Worm (Caenorhabditis elegans) whole organism, L4 larva: Measurements from ENCODE around the gene C35B1.3.

Experiments
- F10B5.3 ChIP-seq: sonication (generic microtip); optimal IDR thresholded peaks from 2 replicates; lab custom pipeline; 2016; ENCODE audit warnings: mild to moderate bottlenecking, missing genetic modification characterization, missing compliant biosample characterization
- F37D6.2 ChIP-seq: sonication (generic microtip); optimal IDR thresholded peaks from 2 replicates; lab custom pipeline; 2016; ENCODE audit warnings: mild to moderate bottlenecking, missing genetic modification characterization, missing compliant biosample characterization
- Y48G9A.11 ChIP-seq: fragments of 200-800 bp; sonication (Bioruptor generic); IDR thresholded peaks from 2 replicates; pipeline ENCODE4 v1.3.6; 2022; ENCODE audit warnings: missing genetic modification reagents, missing genetic modification characterization, missing compliant biosample characterization
- aha-1 ChIP-seq: fragments of 150-350 bp; peaks from one replicate; lab custom pipeline; 2014; ENCODE audit warnings: missing biosample characterization, missing genetic modification characterization
- ama-1 ChIP-seq: fragments of 150-350 bp; optimal IDR thresholded peaks from 2 replicates; lab custom pipeline; 2014; ENCODE audit warnings: inconsistent platforms, mixed read lengths
- ceh-20 ChIP-seq: fragments of 200-800 bp; sonication (Bioruptor generic); IDR thresholded peaks from 2 replicates; pipeline ENCODE4 v1.3.6; 2022; ENCODE audit warnings: missing genetic modification reagents, missing genetic modification characterization, missing compliant biosample characterization
- cey-2 ChIP-seq: sonication (generic microtip); optimal IDR thresholded peaks from 3 replicates; lab custom pipeline; 2017; ENCODE audit warnings: missing genetic modification characterization, mild to moderate bottlenecking, missing compliant biosample characterization, antibody characterized with exemption, borderline replicate concordance; ENCODE audit not compliant: insufficient read depth
- daf-12 ChIP-seq: fragments of 150-350 bp; optimal IDR thresholded peaks from 2 replicates; lab custom pipeline; 2014; ENCODE audit warnings: missing biosample characterization, missing genetic modification reagents, missing genetic modification characterization
- daf-16 ChIP-seq, 3 experiments: sonication (generic microtip); optimal IDR thresholded peaks; 2 replicates each; lab custom pipeline; 2016 to 2017; ENCODE audit warnings: missing genetic modification characterization in 3 of 3, missing genetic modification reagents in 3 of 3, mild to moderate bottlenecking in 2 of 3, missing compliant biosample characterization in 2 of 3, missing biosample characterization in 1 of 3, moderate library complexity in 1 of 3
- dmd-6 ChIP-seq: fragments of 200-800 bp; sonication (Bioruptor generic); IDR thresholded peaks from 2 replicates; pipeline ENCODE4 v1.3.6; 2022; ENCODE audit warnings: missing genetic modification reagents, missing genetic modification characterization, missing compliant biosample characterization
- dpl-1 ChIP-seq: fragments of 150-350 bp; optimal IDR thresholded peaks from 2 replicates; lab custom pipeline; 2014; ENCODE audit warnings: missing biosample characterization, missing genetic modification reagents, missing genetic modification characterization
- duxl-1 ChIP-seq: sonication (generic microtip); optimal IDR thresholded peaks from 2 replicates; lab custom pipeline; 2016; ENCODE audit warnings: mild to moderate bottlenecking, missing genetic modification characterization, moderate library complexity, missing compliant biosample characterization; ENCODE audit not compliant: poor library complexity
- fos-1 ChIP-seq: fragments of 150-350 bp; optimal IDR thresholded peaks from 2 replicates; lab custom pipeline; 2014; ENCODE audit warnings: missing biosample characterization, missing genetic modification characterization
- gei-8 ChIP-seq: fragments of 200-800 bp; sonication (Bioruptor generic); optimal IDR thresholded peaks from 2 replicates; lab custom pipeline; 2018; ENCODE audit warnings: mild to moderate bottlenecking, missing genetic modification characterization, missing compliant biosample characterization
- hlh-30 ChIP-seq: sonication (generic microtip); optimal IDR thresholded peaks from 2 replicates; lab custom pipeline; 2017; ENCODE audit warnings: antibody characterized with exemption, mild to moderate bottlenecking, missing genetic modification characterization, missing compliant biosample characterization; ENCODE audit not compliant: insufficient read depth
- hmg-1.1 ChIP-seq: fragments of 200-800 bp; sonication (Bioruptor generic); IDR thresholded peaks from 2 replicates; pipeline ENCODE4 v1.3.6; 2022; ENCODE audit warnings: missing genetic modification reagents, missing genetic modification characterization, missing compliant biosample characterization
- lim-7 ChIP-seq: fragments of 200-800 bp; sonication (Bioruptor generic); IDR thresholded peaks from 2 replicates; pipeline ENCODE4 v1.3.6; 2022; ENCODE audit warnings: missing genetic modification characterization, missing compliant biosample characterization
- lir-3 ChIP-seq: sonication (generic microtip); optimal IDR thresholded peaks from 2 replicates; lab custom pipeline; 2016; ENCODE audit warnings: mild to moderate bottlenecking, missing genetic modification characterization, missing compliant biosample characterization
- lsy-2 ChIP-seq, 2 experiments: fragments of 150-350 bp in 1 of 2; sonication (generic microtip) in 1 of 2; optimal IDR thresholded peaks; 2 replicates each; lab custom pipeline; 2014 to 2017; ENCODE audit warnings: missing biosample characterization in 2 of 2, missing genetic modification characterization in 2 of 2
- mdl-1 ChIP-seq, 2 experiments: fragments of 150-350 bp in 1 of 2; sonication (generic microtip) in 1 of 2; optimal IDR thresholded peaks; 2 replicates each; lab custom pipeline; 2014 to 2017; ENCODE audit warnings: missing biosample characterization in 2 of 2, missing genetic modification characterization in 2 of 2
- nhr-10 ChIP-seq: fragments of 150-350 bp; optimal IDR thresholded peaks from 2 replicates; lab custom pipeline; 2014; ENCODE audit warnings: missing biosample characterization, missing genetic modification characterization
- nhr-102 ChIP-seq: sonication (generic microtip); optimal IDR thresholded peaks from 2 replicates; lab custom pipeline; 2016; ENCODE audit warnings: mild to moderate bottlenecking, missing genetic modification characterization, moderate library complexity, missing compliant biosample characterization
- nhr-237 ChIP-seq: sonication (generic microtip); optimal IDR thresholded peaks from 2 replicates; lab custom pipeline; 2017; ENCODE audit warnings: missing biosample characterization, missing genetic modification characterization
- nhr-25 ChIP-seq: sonication (generic microtip); optimal IDR thresholded peaks from 2 replicates; lab custom pipeline; 2017; ENCODE audit warnings: missing genetic modification characterization, mild to moderate bottlenecking, missing compliant biosample characterization, antibody characterized with exemption, moderate library complexity, borderline replicate concordance; ENCODE audit not compliant: insufficient read depth
- nhr-28 ChIP-seq: fragments of 150-350 bp; optimal IDR thresholded peaks from 2 replicates; lab custom pipeline; 2014; ENCODE audit warnings: missing biosample characterization, missing genetic modification characterization
- nhr-48 ChIP-seq: sonication (generic microtip); optimal IDR thresholded peaks from 2 replicates; lab custom pipeline; 2016; ENCODE audit warnings: mild to moderate bottlenecking, missing genetic modification characterization, missing compliant biosample characterization
- php-3 ChIP-seq: fragments of 200-800 bp; sonication (Bioruptor generic); IDR thresholded peaks from 2 replicates; pipeline ENCODE4 v1.3.6; 2022; ENCODE audit warnings: missing genetic modification reagents, missing genetic modification characterization, missing compliant biosample characterization
- pqm-1 ChIP-seq: sonication (generic microtip); optimal IDR thresholded peaks from 2 replicates; lab custom pipeline; 2017; ENCODE audit warnings: missing biosample characterization, missing genetic modification characterization
- rbr-2 ChIP-seq: sonication (generic microtip); optimal IDR thresholded peaks from 2 replicates; lab custom pipeline; 2016; ENCODE audit warnings: missing genotype, missing genetic modification characterization, missing compliant biosample characterization
- sdz-12 ChIP-seq: fragments of 200-800 bp; sonication (Bioruptor generic); optimal IDR thresholded peaks from 2 replicates; lab custom pipeline; 2018; ENCODE audit warnings: mild to moderate bottlenecking, missing genetic modification characterization, missing compliant biosample characterization
- snpc-1.2 ChIP-seq: fragments of 200-800 bp; sonication (Bioruptor generic); IDR thresholded peaks from 2 replicates; pipeline ENCODE4 v1.3.6; 2022; ENCODE audit warnings: missing genetic modification reagents, missing genetic modification characterization, missing compliant biosample characterization
- unc-62 ChIP-seq, 3 experiments: fragments of 150-350 bp in 1 of 3; sonication (generic microtip); optimal IDR thresholded peaks in 2 of 3; peaks in 1 of 3; 1 replicate in 1 of 3; 2 replicates in 2 of 3; lab custom pipeline; 2014 to 2017; ENCODE audit warnings: missing biosample characterization in 3 of 3, missing genetic modification characterization in 3 of 3, missing genetic modification reagents in 3 of 3, missing genotype in 1 of 3
- zip-11 ChIP-seq: fragments of 200-800 bp; sonication (Bioruptor generic); IDR thresholded peaks from 2 replicates; pipeline ENCODE4 v1.3.6; 2022; ENCODE audit warnings: missing genetic modification characterization, missing compliant biosample characterization
- ztf-7 ChIP-seq: fragments of 150-350 bp; optimal IDR thresholded peaks from 2 replicates; lab custom pipeline; 2014; ENCODE audit warnings: missing biosample characterization, missing genetic modification characterization

The C35B1.3 gene

DNA sequence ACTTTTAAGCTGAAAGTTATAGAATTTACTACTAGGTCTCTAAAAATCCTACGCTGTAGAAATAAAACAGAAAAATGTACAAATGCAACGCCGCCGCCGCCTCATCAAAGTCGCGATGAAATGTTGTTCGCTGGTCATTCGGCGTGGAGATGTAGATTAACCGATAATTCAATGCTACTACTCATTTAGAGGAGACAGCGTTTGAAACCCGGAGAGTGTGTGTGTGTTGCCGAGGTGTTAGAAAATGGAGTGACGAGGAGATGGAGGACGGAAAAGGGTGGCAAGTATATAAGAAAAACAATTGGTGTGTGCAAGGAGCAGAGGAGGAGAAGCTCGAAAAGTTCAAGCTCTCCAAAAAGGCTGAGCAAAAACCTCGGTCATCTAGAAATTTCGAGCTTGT lies 28.7 kb upstream of the C35B1.3 start:
- TF ChIP-seq aha-1 (tag; lab: Kevin White, UChicago): peak; percentile 17
- TF ChIP-seq nhr-237 (tag; lab: Kevin White, UChicago): no peak
- TF ChIP-seq unc-62 (GFP tag; optimal IDR thresholded peaks at IDR 0.05 in 1 of 2; lab: Kevin White, UChicago): peak in 1 of 2 experiments; percentile 49
- TF ChIP-seq unc-62 (tag; optimal IDR thresholded peaks at IDR 0.05; lab: Kevin White, UChicago): no peak

DNA sequence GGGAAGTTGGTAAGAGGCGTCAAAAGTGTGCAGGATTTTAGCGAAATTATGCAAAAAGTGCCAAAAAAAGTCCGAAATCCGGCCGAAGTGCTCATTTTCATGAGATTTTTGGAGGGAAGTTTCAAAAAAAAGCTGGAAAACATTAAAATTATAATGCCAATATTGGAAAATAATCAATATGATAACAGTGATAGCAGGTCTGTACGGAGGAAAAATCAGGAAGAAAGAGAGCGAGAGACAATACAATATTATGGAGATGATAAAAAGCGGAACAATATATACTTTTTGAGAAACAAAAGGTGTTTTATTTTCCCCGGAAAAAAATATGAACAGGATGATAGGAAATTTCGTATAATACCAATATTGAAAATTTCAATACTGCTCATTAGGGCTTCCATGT lies 27.5 kb upstream of the C35B1.3 start:
- no peak for TF ChIP-seq F10B5.3 (tag; lab: Kevin White, UChicago)
- TF ChIP-seq aha-1 (tag; lab: Kevin White, UChicago): peak; percentile 78
- peak; percentile 8 for TF ChIP-seq nhr-28 (tag; lab: Kevin White, UChicago)
- no peak for TF ChIP-seq nhr-25 (tag; lab: Kevin White, UChicago)
- no peak for TF ChIP-seq lsy-2 (tag; optimal IDR thresholded peaks at IDR 0.05; lab: Kevin White, UChicago)
- no peak for TF ChIP-seq nhr-237 (tag; lab: Kevin White, UChicago)
- no peak for TF ChIP-seq lim-7 (GFP tag; lab: Robert Waterston, UW)
- no peak for TF ChIP-seq F37D6.2 (tag; lab: Kevin White, UChicago)
- peak; percentile 52 for TF ChIP-seq pqm-1 (tag; lab: Kevin White, UChicago)
- no peak for TF ChIP-seq fos-1 (tag; lab: Kevin White, UChicago)
- no peak for TF ChIP-seq zip-11 (GFP tag; lab: Robert Waterston, UW)

DNA sequence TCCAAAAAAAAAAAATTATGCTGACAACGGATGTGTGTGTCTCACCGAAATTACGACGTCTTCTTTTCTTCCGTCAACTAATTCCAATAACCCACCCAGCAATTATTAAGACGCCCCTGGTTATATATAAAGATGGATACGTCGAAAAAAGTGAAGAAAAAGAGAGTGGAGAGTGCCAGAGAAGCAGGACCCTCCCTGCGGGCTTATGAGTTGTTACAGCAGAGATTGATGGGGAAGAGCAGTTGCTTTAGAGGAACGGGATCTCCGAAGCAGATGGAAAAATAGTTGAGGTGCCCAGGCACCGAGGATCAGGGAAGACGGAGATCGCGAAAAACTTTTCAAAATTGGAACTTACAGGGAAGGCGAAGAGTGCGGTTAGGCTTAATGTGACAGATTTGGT lies 25.7 kb upstream of the C35B1.3 start:
- TF ChIP-seq unc-62 (GFP tag; optimal IDR thresholded peaks at IDR 0.05 in 1 of 2; lab: Kevin White, UChicago) (peak in 1 of 2 experiments; percentile 11), unc-62 (tag; optimal IDR thresholded peaks at IDR 0.05; lab: Kevin White, UChicago) (no peak), ceh-20 (no peak), Y48G9A.11 (GFP tag; lab: Robert Waterston, UW) (no peak), hlh-30 (tag; lab: Kevin White, UChicago) (no peak), rbr-2 (no peak), ama-1 (no peak)

DNA sequence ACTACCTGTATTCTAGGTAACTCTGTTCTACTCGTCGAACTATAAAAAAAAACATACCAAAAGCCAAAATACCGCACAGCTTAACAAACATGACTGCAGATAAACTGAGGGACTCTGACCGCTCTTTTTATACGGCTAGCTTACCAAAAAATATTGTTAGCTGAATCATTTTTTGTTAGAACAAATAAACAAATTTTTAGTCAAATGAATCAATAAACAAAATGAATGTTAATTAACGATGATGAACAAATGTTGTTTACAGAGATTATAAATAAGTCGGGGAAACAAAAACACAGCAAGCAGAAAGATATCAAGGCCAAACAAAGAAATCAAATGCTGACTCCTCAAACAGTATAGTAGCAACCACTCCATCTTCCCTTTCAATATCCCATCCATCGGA lies 17.4 kb upstream of the C35B1.3 start, which contains the start of gene ilys-6:
TSS of gene ilys-6 (minus strand) at position 101 of the 400 bp plus-strand sequence.
- TF ChIP-seq dmd-6 (GFP tag; lab: Robert Waterston, UW) (no peak), lir-3 (tag; lab: Kevin White, UChicago) (no peak), hmg-1.1 (GFP tag; lab: Robert Waterston, UW) (no peak), snpc-1.2 (GFP tag; lab: Robert Waterston, UW) (no peak), gei-8 (no peak), ztf-7 (tag; lab: Kevin White, UChicago) (no peak), sdz-12 (GFP tag; lab: Kevin White, UChicago) (no peak), daf-16 (GFP tag; optimal IDR thresholded peaks at IDR 0.05; lab: Kevin White, UChicago) (no peak), daf-16 (tag; optimal IDR thresholded peaks at IDR 0.05; lab: Kevin White, UChicago) (no peak), dpl-1 (no peak), nhr-48 (tag; lab: Kevin White, UChicago) (no peak), nhr-102 (tag; lab: Kevin White, UChicago) (no peak), cey-2 (tag; lab: Kevin White, UChicago) (no peak), php-3 (GFP tag; lab: Robert Waterston, UW) (no peak), daf-12 (no peak), nhr-10 (no peak), duxl-1 (tag; lab: Kevin White, UChicago) (no peak), mdl-1 (tag; optimal IDR thresholded peaks at IDR 0.05; lab: Kevin White, UChicago) (no peak)
